Fruit fly (Drosophila melanogaster): Measurements from ENCODE around the gene CG16721.
A peak's percentile ranks its signal among the peaks of the same experiment; 100 is the strongest.

CG16721 gene

dm6 chrX:5896809-5897700 is 17.4 kb downstream of the CG16721 start (continued):
- TF ChIP-seq CG8089 (GFP tag; optimal IDR thresholded peaks at IDR 0.05) (no peak), Hand (GFP tag; optimal IDR thresholded peaks at IDR 0.05) (no peak), Gug (GFP tag; IDR thresholded peaks at IDR 0.05) (no peak), sr (GFP tag; IDR thresholded peaks at IDR 0.05) (no peak), CG11696 (GFP tag; IDR thresholded peaks at IDR 0.05) (peak; percentile 86), CG12391 (tag; optimal IDR thresholded peaks at IDR 0.05) (peak; percentile 41), croc (GFP tag; conservative IDR thresholded peaks at IDR 0.05) (no peak), sob (GFP tag; IDR thresholded peaks at IDR 0.05) (no peak), C15 (GFP tag; IDR thresholded peaks at IDR 0.05) (no peak), CG2116 (GFP tag; optimal IDR thresholded peaks at IDR 0.05) (no peak), vvl (GFP tag; IDR thresholded peaks at IDR 0.05) (peak; percentile 36; the same call in 1 of the 2 replicates), gsb (GFP tag; IDR thresholded peaks at IDR 0.05) (no peak), Asciz (GFP tag; optimal IDR thresholded peaks at IDR 0.05) (no peak), zfh1 (GFP tag; IDR thresholded peaks at IDR 0.05) (0 out of 3 replicates have a peak, but pooled peaks have one; percentile 53), zen (tag; optimal IDR thresholded peaks at IDR 0.05) (peak; percentile 13), ase (GFP tag; IDR thresholded peaks at IDR 0.05) (peak; percentile 40; the same call in 1 of the 3 replicates), dmrt11E (tag; optimal IDR thresholded peaks at IDR 0.05) (peak; percentile 1), Atf6 (GFP tag; IDR thresholded peaks at IDR 0.05) (0 out of 2 replicates have a peak, but pooled peaks have one; percentile 36), crol (GFP tag; IDR thresholded peaks at IDR 0.05) (no peak; the same call in 1 of the 2 replicates), CG1603 (tag; optimal IDR thresholded peaks at IDR 0.05) (peak; percentile 64), vnd (GFP tag; IDR thresholded peaks at IDR 0.05; ENCODE audit: partially characterized antibody) (no peak), CG16863 (GFP tag; optimal IDR thresholded peaks at IDR 0.05) (no peak), CG10979 (tag; optimal IDR thresholded peaks at IDR 0.05) (peak; percentile 25), Aef1 (GFP tag; IDR thresholded peaks at IDR 0.05) (peak; percentile 26; the same call in 1 of the 3 replicates), Trl (optimal IDR thresholded peaks at IDR 0.05) (no peak), Trl (GFP tag; optimal IDR thresholded peaks at IDR 0.05) (no peak), unc-4 (GFP tag; IDR thresholded peaks at IDR 0.05; ENCODE audit: partially characterized antibody) (no peak), HLH54F (GFP tag; optimal IDR thresholded peaks at IDR 0.05) (peak; percentile 44), unpg (GFP tag; optimal IDR thresholded peaks at IDR 0.05) (peak; percentile 22), Dek (tag; optimal IDR thresholded peaks at IDR 0.05) (no peak), CG17328 (GFP tag; IDR thresholded peaks at IDR 0.05) (peak; percentile 59; the same call in 1 of the 2 replicates), TFAM (GFP tag; optimal IDR thresholded peaks at IDR 0.05) (no peak), Optix (GFP tag; IDR thresholded peaks at IDR 0.05) (0 out of 3 replicates have a peak, but pooled peaks have one; percentile 37), Spps (tag; optimal IDR thresholded peaks at IDR 0.05) (no peak), CG3847 (GFP tag; IDR thresholded peaks at IDR 0.05) (no peak), chif (GFP tag; optimal IDR thresholded peaks at IDR 0.05) (peak in 1 of 2 experiments; percentile 28), CG7987 (GFP tag; optimal IDR thresholded peaks at IDR 0.05) (no peak), Meics (GFP tag; optimal IDR thresholded peaks at IDR 0.05) (no peak), CG18619 (GFP tag; optimal IDR thresholded peaks at IDR 0.05) (no peak), dmrt99B (tag; optimal IDR thresholded peaks at IDR 0.05) (peak; percentile 22), Xrp1 (GFP tag; IDR thresholded peaks at IDR 0.05) (peak; percentile 33; the same call in 1 of the 2 replicates), Hmr (GFP tag; optimal IDR thresholded peaks at IDR 0.05) (peak; percentile 15), sim (GFP tag; IDR thresholded peaks at IDR 0.05) (no peak), CG2120 (GFP tag; optimal IDR thresholded peaks at IDR 0.05) (peak; percentile 46), Pdp1 (GFP tag; optimal IDR thresholded peaks at IDR 0.05) (no peak), B-H2 (GFP tag; optimal IDR thresholded peaks at IDR 0.05) (no peak), mam (GFP tag; optimal IDR thresholded peaks at IDR 0.05) (peak; percentile 8), CG18262 (tag; optimal IDR thresholded peaks at IDR 0.05) (peak; percentile 3), CG17186 (GFP tag; optimal IDR thresholded peaks at IDR 0.05) (no peak)
